Fruit fly (Drosophila melanogaster) whole organism, embryonic: Measurements from ENCODE around the gene spn-E.

Experiments used
- Abd-B ChIP-seq: fragments of 200-800 bp; sonication (Bioruptor generic); optimal IDR thresholded peaks from 2 replicates; lab custom pipeline; 2018; ENCODE audit warnings: missing biosample characterization, mild to moderate bottlenecking, missing genetic modification characterization, moderate library complexity
- C15 ChIP-seq: fragments of 200-800 bp; sonication (Bioruptor generic); IDR thresholded peaks from 3 replicates; pipeline ENCODE4 v1.3.6; 2022; ENCODE audit warnings: missing biosample characterization, missing genetic modification characterization
- CG11085 ChIP-seq: fragments of 200-800 bp; sonication (Bioruptor generic); IDR thresholded peaks from 2 replicates; pipeline ENCODE4 v1.3.6; 2022; ENCODE audit warnings: missing biosample characterization, missing genetic modification characterization
- CG11456 ChIP-seq: fragments of 200-800 bp; sonication (Bioruptor generic); IDR thresholded peaks from 3 replicates; pipeline ENCODE4 v1.3.6; 2022; ENCODE audit warnings: missing biosample characterization, missing genetic modification characterization
- CG11695 ChIP-seq: fragments of 200-800 bp; sonication (Bioruptor generic); IDR thresholded peaks from 3 replicates; pipeline ENCODE4 v1.3.6; 2022; ENCODE audit warnings: missing biosample characterization, missing genetic modification characterization
- CG12659 ChIP-seq: fragments of 200-800 bp; sonication (Bioruptor generic); optimal IDR thresholded peaks from 3 replicates; lab custom pipeline; 2017; ENCODE audit warnings: mild to moderate bottlenecking, missing biosample characterization, missing genetic modification reagents, missing genetic modification characterization
- CG17829 ChIP-seq: fragments of 200-800 bp; optimal IDR thresholded peaks from 2 replicates; lab custom pipeline; 2019; ENCODE audit warnings: missing biosample characterization, mild to moderate bottlenecking, missing genetic modification characterization, moderate library complexity
- CG30020 ChIP-seq: fragments of 200-800 bp; optimal IDR thresholded peaks from 2 replicates; lab custom pipeline; 2019; ENCODE audit warnings: missing biosample characterization, mild to moderate bottlenecking, missing genetic modification characterization, moderate library complexity
- CG33557 ChIP-seq: fragments of 200-800 bp; sonication (Bioruptor generic); optimal IDR thresholded peaks from 2 replicates; lab custom pipeline; 2019; ENCODE audit warnings: missing biosample characterization, mild to moderate bottlenecking, missing genetic modification characterization, moderate library complexity
- CG4328 ChIP-seq: fragments of 200-800 bp; sonication (Bioruptor generic); optimal IDR thresholded peaks from 3 replicates; lab custom pipeline; 2017; ENCODE audit warnings: missing biosample characterization, missing genetic modification reagents, missing genetic modification characterization
- CG6791 ChIP-seq: fragments of 200-800 bp; sonication (Bioruptor generic); IDR thresholded peaks from 3 replicates; pipeline ENCODE4 v1.3.6; 2022; ENCODE audit warnings: missing biosample characterization, missing genetic modification characterization; ENCODE audit not compliant: partially characterized antibody
- CG7556 ChIP-seq: fragments of 200-800 bp; sonication (Bioruptor generic); optimal IDR thresholded peaks from 2 replicates; lab custom pipeline; 2017; ENCODE audit warnings: missing biosample characterization, mild to moderate bottlenecking, missing genetic modification characterization
- CG7839 ChIP-seq: fragments of 200-800 bp; sonication (Bioruptor generic); optimal IDR thresholded peaks from 3 replicates; lab custom pipeline; 2018; ENCODE audit warnings: missing biosample characterization, mild to moderate bottlenecking, missing genetic modification characterization, moderate library complexity
- CG7963 ChIP-seq: fragments of 200-800 bp; sonication (Bioruptor generic); IDR thresholded peaks from 3 replicates; pipeline ENCODE4 v1.3.6; 2022; ENCODE audit warnings: missing biosample characterization, missing genetic modification characterization; ENCODE audit not compliant: partially characterized antibody
- Dll ChIP-seq: fragments of 200-800 bp; sonication (Bioruptor generic); IDR thresholded peaks from 4 replicates; pipeline ENCODE4 v1.3.6; 2022; ENCODE audit warnings: missing biosample characterization, missing genetic modification characterization; ENCODE audit not compliant: partially characterized antibody
- Dp ChIP-seq: fragments of 200-800 bp; sonication (Bioruptor generic); optimal IDR thresholded peaks from 2 replicates; lab custom pipeline; 2018; ENCODE audit warnings: missing biosample characterization, mild to moderate bottlenecking, missing genetic modification characterization, moderate library complexity
- Ets65A ChIP-seq: fragments of 200-800 bp; sonication (Bioruptor generic); peaks from one replicate; lab custom pipeline; 2016; ENCODE audit warnings: missing biosample characterization, missing genetic modification characterization
- Fer2 ChIP-seq: fragments of 200-800 bp; sonication (Bioruptor generic); optimal IDR thresholded peaks from 2 replicates; lab custom pipeline; 2018; ENCODE audit warnings: missing biosample characterization, mild to moderate bottlenecking, missing genetic modification characterization, moderate library complexity
- HLH4C ChIP-seq: fragments of 200-800 bp; sonication (Bioruptor generic); IDR thresholded peaks from 3 replicates; pipeline ENCODE4 v1.3.6; 2022; ENCODE audit warnings: missing biosample characterization, missing genetic modification characterization; ENCODE audit not compliant: partially characterized antibody
- Hmr ChIP-seq: fragments of 200-800 bp; sonication (Bioruptor generic); optimal IDR thresholded peaks from 3 replicates; lab custom pipeline; 2017; ENCODE audit warnings: mild to moderate bottlenecking, missing biosample characterization, missing genetic modification reagents, missing genetic modification characterization
- Hr3 ChIP-seq: fragments of 200-800 bp; sonication (Bioruptor generic); optimal IDR thresholded peaks from 3 replicates; lab custom pipeline; 2016; ENCODE audit warnings: missing biosample characterization, missing genetic modification characterization
- MESR4 ChIP-seq: fragments of 200-800 bp; sonication (Bioruptor generic); optimal IDR thresholded peaks from 2 replicates; lab custom pipeline; 2018; ENCODE audit warnings: missing biosample characterization, mild to moderate bottlenecking, missing genetic modification characterization, moderate library complexity
- Nf-YA ChIP-seq: fragments of 200-800 bp; sonication (Bioruptor generic); IDR thresholded peaks from 2 replicates; pipeline ENCODE4 v1.3.6; 2022; ENCODE audit warnings: missing biosample characterization, missing genetic modification characterization
- NfI ChIP-seq: fragments of 200-800 bp; sonication (Bioruptor generic); optimal IDR thresholded peaks from 3 replicates; lab custom pipeline; 2018; ENCODE audit warnings: missing biosample characterization, mild to moderate bottlenecking, missing genetic modification characterization, moderate library complexity
- Ptx1 ChIP-seq: fragments of 200-800 bp; sonication (Bioruptor generic); IDR thresholded peaks from 2 replicates; pipeline ENCODE4 v1.3.6; 2022; ENCODE audit warnings: missing biosample characterization, missing genetic modification characterization
- Xrp1 ChIP-seq: fragments of 200-800 bp; sonication (Bioruptor generic); IDR thresholded peaks from 2 replicates; pipeline ENCODE4 v1.3.6; 2022; ENCODE audit warnings: missing biosample characterization, missing genetic modification characterization
- YL-1 ChIP-seq: fragments of 200-800 bp; sonication (Bioruptor generic); optimal IDR thresholded peaks from 3 replicates; lab custom pipeline; 2017; ENCODE audit warnings: missing biosample characterization, mild to moderate bottlenecking, missing genetic modification characterization
- chinmo ChIP-seq: fragments of 200-800 bp; sonication (Bioruptor generic); IDR thresholded peaks from 4 replicates; pipeline ENCODE4 v1.3.6; 2022; ENCODE audit warnings: missing biosample characterization, missing genetic modification characterization; ENCODE audit not compliant: partially characterized antibody
- h ChIP-seq: fragments of >200 bp; optimal IDR thresholded peaks from 2 replicates; lab custom pipeline; 2017
- ham ChIP-seq: fragments of 200-800 bp; sonication (Bioruptor generic); IDR thresholded peaks from 2 replicates; pipeline ENCODE4 v1.3.6; 2022; ENCODE audit warnings: missing biosample characterization, missing genetic modification characterization
- inv ChIP-seq: fragments of 200-800 bp; sonication (Bioruptor generic); IDR thresholded peaks from 2 replicates; pipeline ENCODE4 v1.3.6; 2022; ENCODE audit warnings: missing biosample characterization, missing genetic modification characterization; ENCODE audit not compliant: partially characterized antibody
- ken ChIP-seq: fragments of 200-800 bp; sonication (Bioruptor generic); IDR thresholded peaks from 3 replicates; pipeline ENCODE4 v1.3.6; 2022; ENCODE audit warnings: missing biosample characterization, missing genetic modification characterization
- lbe ChIP-seq: fragments of 200-800 bp; sonication (Bioruptor generic); optimal IDR thresholded peaks from 2 replicates; lab custom pipeline; 2016; ENCODE audit warnings: missing biosample characterization, mild to moderate bottlenecking, missing genetic modification characterization
- lmd ChIP-seq: fragments of 200-800 bp; sonication (Bioruptor generic); IDR thresholded peaks from 2 replicates; pipeline ENCODE4 v1.3.6; 2022; ENCODE audit warnings: missing biosample characterization, missing genetic modification characterization
- nerfin-2 ChIP-seq: fragments of 200-800 bp; sonication (Bioruptor generic); IDR thresholded peaks from 2 replicates; pipeline ENCODE4 v1.3.6; 2022; ENCODE audit warnings: missing biosample characterization, missing genetic modification characterization; ENCODE audit not compliant: partially characterized antibody
- phol ChIP-seq: fragments of 200-800 bp; sonication (Bioruptor generic); optimal IDR thresholded peaks from 3 replicates; lab custom pipeline; 2018; ENCODE audit warnings: missing biosample characterization, mild to moderate bottlenecking, missing genetic modification characterization, moderate library complexity
- prd ChIP-seq, 3 experiments: fragments of >200 bp in 2 of 3; fragments of 200-800 bp in 1 of 3; sonication (Bioruptor generic) in 1 of 3; optimal IDR thresholded peaks in 2 of 3; IDR thresholded peaks in 1 of 3; 2 replicates in 2 of 3; 3 replicates in 1 of 3; pipeline versions ENCODE4 v1.3.6 to Lab custom; 2017 to 2022; ENCODE audit warnings: missing biosample characterization in 1 of 3, missing genetic modification characterization in 1 of 3
- pzg ChIP-seq: fragments of 200-800 bp; sonication (Bioruptor generic); optimal IDR thresholded peaks from 3 replicates; lab custom pipeline; 2018; ENCODE audit warnings: missing biosample characterization, mild to moderate bottlenecking, missing genetic modification characterization, moderate library complexity
- sens ChIP-seq: fragments of 200-800 bp; sonication (Bioruptor generic); peaks from one replicate; lab custom pipeline; 2016; ENCODE audit warnings: missing biosample characterization, missing genetic modification characterization
- tll ChIP-seq, 2 experiments: fragments of 200-800 bp in 1 of 2; fragments of >200 bp in 1 of 2; sonication (Bioruptor generic) in 1 of 2; optimal IDR thresholded peaks; 2 replicates each; lab custom pipeline; 2017 to 2019; ENCODE audit warnings: missing biosample characterization in 2 of 2, missing genetic modification characterization in 2 of 2, mild to moderate bottlenecking in 1 of 2, moderate library complexity in 1 of 2
- trem ChIP-seq: fragments of 200-800 bp; optimal IDR thresholded peaks from 3 replicates; lab custom pipeline; 2019; ENCODE audit warnings: missing biosample characterization, mild to moderate bottlenecking, missing genetic modification characterization, moderate library complexity
- twi ChIP-seq: fragments of 200-800 bp; optimal IDR thresholded peaks from 2 replicates; lab custom pipeline; 2019; ENCODE audit warnings: missing biosample characterization, mild to moderate bottlenecking, missing genetic modification characterization, moderate library complexity
- vnd ChIP-seq: fragments of 200-800 bp; sonication (Bioruptor generic); IDR thresholded peaks from 3 replicates; pipeline ENCODE4 v1.3.6; 2022; ENCODE audit warnings: missing biosample characterization, missing genetic modification characterization; ENCODE audit not compliant: partially characterized antibody
- wek ChIP-seq: fragments of 200-800 bp; sonication (Bioruptor generic); optimal IDR thresholded peaks from 3 replicates; lab custom pipeline; 2018; ENCODE audit warnings: missing biosample characterization, mild to moderate bottlenecking, missing genetic modification characterization, moderate library complexity
- zen2 ChIP-seq: fragments of 200-800 bp; sonication (Bioruptor generic); IDR thresholded peaks from 3 replicates; pipeline ENCODE4 v1.3.6; 2022; ENCODE audit warnings: missing biosample characterization, missing genetic modification characterization; ENCODE audit not compliant: partially characterized antibody

spn-E gene

dm6 chr3R:15836864-15837824 lies at the start of gene spn-E, which contains the start of gene ND-23 (continued):
- peak; percentile 49 for TF ChIP-seq CG33557 (GFP tag; lab: Kevin White, UChicago)
- TF ChIP-seq Hr3 = peak; percentile 55
- peak; percentile 63 for TF ChIP-seq CG30020 (tag; lab: Kevin White, UChicago)
- peak; percentile 33 for TF ChIP-seq sens (GFP tag; lab: Kevin White, UChicago)
- peak; percentile 22; the same call in 1 of the 2 replicates for TF ChIP-seq lmd
- TF ChIP-seq inv (GFP tag; lab: Robert Waterston, UW) = peak; percentile 75
- no peak for TF ChIP-seq prd (optimal IDR thresholded peaks at IDR 0.05; lab: Kevin White, UChicago)
- peak; percentile 58 for TF ChIP-seq prd (GFP tag; IDR thresholded peaks at IDR 0.05; lab: Robert Waterston, UW)
- peak; percentile 49 for TF ChIP-seq twi (tag; lab: Kevin White, UChicago)
- peak; percentile 52 for TF ChIP-seq NfI (GFP tag; lab: Kevin White, UChicago)
- TF ChIP-seq CG6791 (GFP tag; lab: Robert Waterston, UW) = 0 out of 3 replicates have a peak, but pooled peaks have one; percentile 52
- peak; percentile 65 for TF ChIP-seq HLH4C (GFP tag; lab: Robert Waterston, UW)
- TF ChIP-seq Hmr (GFP tag; lab: Kevin White, UChicago) = peak; percentile 57
- TF ChIP-seq Fer2 (tag; lab: Kevin White, UChicago) = peak; percentile 53
- no peak for TF ChIP-seq ham (GFP tag; lab: Robert Waterston, UW)
- TF ChIP-seq vnd (GFP tag; lab: Robert Waterston, UW) = peak; percentile 58; the same call in 2 of the 3 replicates
- peak; percentile 46 for TF ChIP-seq Abd-B
- TF ChIP-seq zen2 (GFP tag; lab: Robert Waterston, UW) = peak; percentile 10; the same call in 1 of the 3 replicates
- TF ChIP-seq nerfin-2 (GFP tag; lab: Robert Waterston, UW) = 0 out of 2 replicates have a peak, but pooled peaks have one; percentile 51
- peak; percentile 81 for TF ChIP-seq MESR4 (GFP tag; lab: Kevin White, UChicago)
- no peak for TF ChIP-seq CG11456
- TF ChIP-seq CG17829 (tag; lab: Kevin White, UChicago) = peak; percentile 85
- peak; percentile 70 for TF ChIP-seq CG7839 (tag; lab: Kevin White, UChicago)
- TF ChIP-seq h (lab: Kevin White, UChicago) = no peak
- peak; percentile 74 for TF ChIP-seq CG12659 (GFP tag; lab: Kevin White, UChicago)
- no peak for TF ChIP-seq C15 (GFP tag; lab: Robert Waterston, UW)
- no peak for TF ChIP-seq Nf-YA (GFP tag; lab: Robert Waterston, UW)
- peak in 1 of 2 experiments; percentile 55 for TF ChIP-seq tll (GFP tag; optimal IDR thresholded peaks at IDR 0.05; lab: Kevin White, UChicago)
- TF ChIP-seq CG11085 (GFP tag; lab: Robert Waterston, UW) = 0 out of 2 replicates have a peak, but pooled peaks have one; percentile 23
- TF ChIP-seq CG11695 (GFP tag; lab: Robert Waterston, UW) = 0 out of 3 replicates have a peak, but pooled peaks have one; percentile 56
- TF ChIP-seq Dp (GFP tag; lab: Kevin White, UChicago) = peak; percentile 80
- TF ChIP-seq ken (GFP tag; lab: Robert Waterston, UW) = 0 out of 3 replicates have a peak, but pooled peaks have one; percentile 47
- TF ChIP-seq Xrp1 = peak; percentile 55; the same call in 1 of the 2 replicates
- TF ChIP-seq trem (tag; lab: Kevin White, UChicago) = peak; percentile 49
- peak; percentile 44 for TF ChIP-seq CG7556 (GFP tag; lab: Kevin White, UChicago)
- TF ChIP-seq CG4328 (GFP tag; lab: Kevin White, UChicago) = no peak
- peak; percentile 35 for TF ChIP-seq pzg
- 0 out of 4 replicates have a peak, but pooled peaks have one; percentile 30 for TF ChIP-seq chinmo (GFP tag; lab: Robert Waterston, UW)
- TF ChIP-seq YL-1 (GFP tag; lab: Kevin White, UChicago) = peak; percentile 41
- TF ChIP-seq wek (GFP tag; lab: Kevin White, UChicago) = peak; percentile 93
- TF ChIP-seq CG7963 (GFP tag; lab: Robert Waterston, UW) = 0 out of 3 replicates have a peak, but pooled peaks have one; percentile 7
- peak; percentile 94 for TF ChIP-seq Dll (GFP tag; lab: Robert Waterston, UW)
- TF ChIP-seq Ptx1 (GFP tag; lab: Robert Waterston, UW) = peak; percentile 61
- TF ChIP-seq Ets65A = no peak
- TF ChIP-seq lbe (GFP tag; lab: Kevin White, UChicago) = peak; percentile 47
- peak; percentile 73 for TF ChIP-seq phol (tag; lab: Kevin White, UChicago)
